Worm (Caenorhabditis elegans) whole organism, L1 larva: ENCODE data around the gene rbg-1.

Source experiments
- aly-2 ChIP-seq: fragments of 150-350 bp; optimal IDR thresholded peaks from 2 replicates; lab custom pipeline; 2014; ENCODE audit warnings: missing biosample characterization, missing genetic modification characterization
- ama-1 ChIP-seq: fragments of 150-350 bp; optimal IDR thresholded peaks from 2 replicates; lab custom pipeline; 2014
- blmp-1 ChIP-seq: fragments of 150-350 bp; optimal IDR thresholded peaks from 2 replicates; lab custom pipeline; 2014; ENCODE audit warnings: missing biosample characterization, missing genetic modification characterization
- egl-13 ChIP-seq: sonication (generic microtip); optimal IDR thresholded peaks from 2 replicates; lab custom pipeline; 2016; ENCODE audit warnings: missing genotype, missing genetic modification reagents, missing genetic modification characterization, missing compliant biosample characterization
- elt-3 ChIP-seq, 6 experiments: fragments of 150-350 bp in 1 of 6; sonication (generic microtip); optimal IDR thresholded peaks; 2 replicates each; lab custom pipeline; 2017 to 2018; ENCODE audit warnings: missing biosample characterization in 6 of 6, missing genetic modification characterization in 6 of 6, inconsistent platforms in 1 of 6
- fos-1 ChIP-seq: fragments of 150-350 bp; optimal IDR thresholded peaks from 2 replicates; lab custom pipeline; 2014; ENCODE audit warnings: missing biosample characterization, missing genetic modification characterization
- irx-1 ChIP-seq: sonication (generic microtip); optimal IDR thresholded peaks from 2 replicates; lab custom pipeline; 2016; ENCODE audit warnings: missing genetic modification characterization, missing compliant biosample characterization
- lin-13 ChIP-seq: fragments of 150-350 bp; optimal IDR thresholded peaks from 2 replicates; lab custom pipeline; 2014; ENCODE audit warnings: missing biosample characterization, missing genetic modification reagents, missing genetic modification characterization
- lin-35 ChIP-seq, 2 experiments: fragments of 150-350 bp; optimal IDR thresholded peaks; 2 replicates each; lab custom pipeline; 2014; ENCODE audit warnings: missing biosample characterization in 2 of 2, missing genetic modification characterization in 2 of 2, missing genetic modification reagents in 2 of 2
- mdl-1 ChIP-seq, 2 experiments: fragments of 150-350 bp; optimal IDR thresholded peaks; 2 replicates each; lab custom pipeline; 2014 to 2017; ENCODE audit warnings: missing biosample characterization in 2 of 2, missing genetic modification characterization in 2 of 2, inconsistent platforms in 1 of 2
- mep-1 ChIP-seq: fragments of 150-350 bp; optimal IDR thresholded peaks from 2 replicates; lab custom pipeline; 2014; ENCODE audit warnings: missing biosample characterization, missing genetic modification characterization
- pqm-1 ChIP-seq: sonication (generic microtip); optimal IDR thresholded peaks from 3 replicates; lab custom pipeline; 2017; ENCODE audit warnings: missing biosample characterization, missing genetic modification characterization
- tbx-2 ChIP-seq: sonication (generic microtip); optimal IDR thresholded peaks from 2 replicates; lab custom pipeline; 2016; ENCODE audit warnings: missing genetic modification characterization, missing compliant biosample characterization
- unc-30 ChIP-seq: sonication (generic microtip); optimal IDR thresholded peaks from 2 replicates; lab custom pipeline; 2017; ENCODE audit warnings: missing biosample characterization, missing genetic modification characterization

- TF ChIP-seq unc-30 (tag; lab: Kevin White, UChicago) (no peak), pqm-1 (tag; lab: Kevin White, UChicago) (no peak), egl-13 (no peak), mdl-1 (tag; optimal IDR thresholded peaks at IDR 0.05; lab: Kevin White, UChicago) (no peak), tbx-2 (tag; lab: Kevin White, UChicago) (no peak), aly-2 (tag; lab: Kevin White, UChicago) (no peak), fos-1 (no peak), irx-1 (tag; lab: Kevin White, UChicago) (no peak), lin-13 (GFP tag; lab: Kevin White, UChicago) (no peak), blmp-1 (no peak), lin-35 (GFP tag; optimal IDR thresholded peaks at IDR 0.05; lab: Kevin White, UChicago) (no peak), mep-1 (tag; lab: Kevin White, UChicago) (no peak), ama-1 (lab: Kevin White, UChicago) (no peak), elt-3 (tag; optimal IDR thresholded peaks at IDR 0.05; lab: Kevin White, UChicago) (no peak)
Measured at ce11 chrX:15027997-15028396, 44.7 kb downstream of the rbg-1 start.
